Fruit fly (Drosophila melanogaster): ENCODE data around the gene oxt.

- TF ChIP-seq kay (GFP tag; ENCODE audit: borderline replicate concordance) (no peak), Hr96 (GFP tag; optimal IDR thresholded peaks at IDR 0.05) (no peak)
Measured at dm6 chr3L:2268525-2268924, 6.1 kb upstream of the oxt start, which contains the start of gene CG32302.
